Fruit fly (Drosophila melanogaster): ENCODE measurements around the gene CG14275.

Gene CG14275

DNA sequence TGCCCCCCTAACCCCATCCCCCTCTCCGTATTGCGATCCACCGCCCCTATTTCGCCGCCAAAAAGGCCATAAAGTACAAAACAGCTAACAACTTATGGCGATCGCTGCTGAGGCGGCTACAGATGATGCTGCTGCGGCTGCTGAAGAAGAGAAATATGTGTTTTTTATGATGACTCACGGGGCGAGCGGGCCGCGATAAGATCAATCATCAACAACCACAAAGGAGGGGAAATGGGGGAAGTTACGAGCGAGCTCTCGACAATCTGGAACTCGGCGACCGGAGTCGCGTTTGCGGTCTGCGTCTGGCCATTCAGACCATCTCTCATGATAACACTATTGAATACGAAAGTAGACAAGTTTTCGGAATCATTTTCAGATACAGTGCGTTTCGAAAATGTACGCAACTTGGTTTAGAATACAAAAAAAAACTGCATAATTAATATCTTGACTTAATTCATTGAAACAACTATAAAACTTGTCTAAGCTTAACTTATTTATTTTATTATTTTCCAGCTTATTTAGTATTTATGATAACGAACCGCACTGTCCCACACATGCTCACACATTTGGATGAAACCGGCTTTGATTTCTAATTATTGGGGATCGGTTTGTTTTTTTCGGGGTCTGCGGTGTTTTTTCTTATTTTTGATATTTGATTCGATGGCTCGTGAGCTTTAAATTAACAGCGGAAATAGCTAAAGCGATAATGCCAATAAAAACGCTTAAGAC, 34.9 kb upstream of the CG14275 start (continued):
- no peak for TF ChIP-seq CG16813 (GFP tag; IDR thresholded peaks at IDR 0.05; ENCODE audit: partially characterized antibody)
- peak; percentile 94 for TF ChIP-seq trem (tag; optimal IDR thresholded peaks at IDR 0.05)
- peak; percentile 98 for TF ChIP-seq gsb-n (tag; optimal IDR thresholded peaks at IDR 0.05)
- TF ChIP-seq NC2β (GFP tag; optimal IDR thresholded peaks at IDR 0.05) = peak; percentile 90
- TF ChIP-seq fd102C (GFP tag; optimal IDR thresholded peaks at IDR 0.05) = no peak
- TF ChIP-seq CG10654 (GFP tag; optimal IDR thresholded peaks at IDR 0.05) = peak; percentile 90
- no peak for TF ChIP-seq HLHmδ (GFP tag; optimal IDR thresholded peaks at IDR 0.05)
- TF ChIP-seq CG9215 (GFP tag; IDR thresholded peaks at IDR 0.05) = peak; percentile 92
- peak; percentile 94 for TF ChIP-seq CG3281 (GFP tag; optimal IDR thresholded peaks at IDR 0.05)
- peak; percentile 91 for TF ChIP-seq CG6254 (GFP tag; optimal IDR thresholded peaks at IDR 0.05)
- TF ChIP-seq Awh (GFP tag; IDR thresholded peaks at IDR 0.05) = peak; percentile 98
- TF ChIP-seq wor (GFP tag; IDR thresholded peaks at IDR 0.05) = peak; percentile 94
- TF ChIP-seq YL-1 (GFP tag; optimal IDR thresholded peaks at IDR 0.05) = peak; percentile 87
- peak; percentile 90 for TF ChIP-seq chn (GFP tag; optimal IDR thresholded peaks at IDR 0.05)
- TF ChIP-seq Fer1 (GFP tag; optimal IDR thresholded peaks at IDR 0.05) = peak; percentile 96
- TF ChIP-seq sima (GFP tag; optimal IDR thresholded peaks at IDR 0.05) = peak; percentile 79
- TF ChIP-seq CG11093 (GFP tag; IDR thresholded peaks at IDR 0.05) = peak; percentile 96
- peak; percentile 94 for TF ChIP-seq cwo (GFP tag; optimal IDR thresholded peaks at IDR 0.05)
- TF ChIP-seq maf-S (GFP tag; optimal IDR thresholded peaks at IDR 0.05) = peak; percentile 86
- peak; percentile 85 for TF ChIP-seq CG30431 (GFP tag; optimal IDR thresholded peaks at IDR 0.05)
- TF ChIP-seq Tbp (GFP tag; optimal IDR thresholded peaks at IDR 0.05) = no peak
- peak; percentile 95 for TF ChIP-seq B-H1 (GFP tag; IDR thresholded peaks at IDR 0.05)
- peak; percentile 97 for TF ChIP-seq tap (tag; optimal IDR thresholded peaks at IDR 0.05)
- TF ChIP-seq Jarid2 (GFP tag; optimal IDR thresholded peaks at IDR 0.05) = peak; percentile 70
- TF ChIP-seq wdn (GFP tag; IDR thresholded peaks at IDR 0.05) = peak; percentile 97
- peak; percentile 91 for TF ChIP-seq CG6765 (GFP tag; optimal IDR thresholded peaks at IDR 0.05)
- TF ChIP-seq CG14667 (GFP tag; IDR thresholded peaks at IDR 0.05) = peak; percentile 94
- TF ChIP-seq CG14710 (tag; optimal IDR thresholded peaks at IDR 0.05) = peak; percentile 95
- peak; percentile 95 for TF ChIP-seq CG12769 (tag; optimal IDR thresholded peaks at IDR 0.05)
- peak; percentile 93 for TF ChIP-seq C15 (GFP tag; IDR thresholded peaks at IDR 0.05)
- peak; percentile 97 for TF ChIP-seq Atf6 (GFP tag; IDR thresholded peaks at IDR 0.05)
- TF ChIP-seq CG15514 (GFP tag; optimal IDR thresholded peaks at IDR 0.05) = peak; percentile 86
- peak; percentile 90 for TF ChIP-seq MBD-R2 (GFP tag; IDR thresholded peaks at IDR 0.05)
- TF ChIP-seq sug (tag; optimal IDR thresholded peaks at IDR 0.05) = peak; percentile 93
- TF ChIP-seq nau (GFP tag; optimal IDR thresholded peaks at IDR 0.05) = peak; percentile 95
- peak; percentile 73; the same call in 1 of the 2 replicates for TF ChIP-seq CG10321 (GFP tag; IDR thresholded peaks at IDR 0.05)
- peak; percentile 85 for TF ChIP-seq wek (GFP tag; optimal IDR thresholded peaks at IDR 0.05)
- TF ChIP-seq tio (GFP tag; optimal IDR thresholded peaks at IDR 0.05) = peak; percentile 91
- peak; percentile 98 for TF ChIP-seq abd-A (tag; optimal IDR thresholded peaks at IDR 0.05)
- TF ChIP-seq CG7556 (GFP tag; optimal IDR thresholded peaks at IDR 0.05) = peak; percentile 97
- peak; percentile 93 for TF ChIP-seq CG12071 (GFP tag; optimal IDR thresholded peaks at IDR 0.05)
- TF ChIP-seq Deaf1 (tag; optimal IDR thresholded peaks at IDR 0.05) = peak; percentile 83
- TF ChIP-seq CG14014 (GFP tag; IDR thresholded peaks at IDR 0.05) = peak; percentile 98
- TF ChIP-seq CG7745 (tag; optimal IDR thresholded peaks at IDR 0.05) = peak; percentile 90
- TF ChIP-seq HLH4C (GFP tag; IDR thresholded peaks at IDR 0.05; ENCODE audit: partially characterized antibody) = no peak
- peak; percentile 82 for TF ChIP-seq CG4360 (GFP tag; IDR thresholded peaks at IDR 0.05)
- TF ChIP-seq lbe (GFP tag; optimal IDR thresholded peaks at IDR 0.05) = peak; percentile 32
- peak; percentile 97 for TF ChIP-seq CG11504 (tag; optimal IDR thresholded peaks at IDR 0.05)
- TF ChIP-seq caup (GFP tag; optimal IDR thresholded peaks at IDR 0.05; ENCODE audit: severe bottlenecking) = peak; percentile 94

All from whole organism, embryonic.